Worm (Caenorhabditis elegans): Measurements from ENCODE around the gene R04B5.1.

ce11 chrV:10044735-10045134, 33.4 kb downstream of the R04B5.1 start:
- TF ChIP-seq mdl-1 (tag; optimal IDR thresholded peaks at IDR 0.05) (no peak), dpl-1 (GFP tag; optimal IDR thresholded peaks at IDR 0.05) (no peak), nhr-85 (tag) (peak; percentile 16), nhr-76 (tag; optimal IDR thresholded peaks at IDR 0.05) (no peak), C16A3.4 (tag; optimal IDR thresholded peaks at IDR 0.05) (no peak), fos-1 (tag; optimal IDR thresholded peaks at IDR 0.05) (no peak), lsy-2 (tag; optimal IDR thresholded peaks at IDR 0.05) (no peak), nhr-71 (tag; optimal IDR thresholded peaks at IDR 0.05) (no peak)
